In genomic region chrX:6330369-6330949, dm6 we compare ENCODE assay signal across 1 fruit fly cellular context.
TF ChIP-seq lines count a peak whose summit lies in the region.

Gene CG42240 (plus strand): TSS chrX:6330842.

TF ChIP-seq in whole organism, embryonic, 481 proteins besides CTCF, POLR2A, EP300 and RAD21 (continued from another document):
- TF ChIP-seq chinmo (GFP tag; IDR thresholded peaks at IDR 0.05; lab: Robert Waterston, UW; ENCODE audit: partially characterized antibody) (0 out of 4 replicates have a peak, but pooled peaks have one; percentile 35), pros (GFP tag; optimal IDR thresholded peaks at IDR 0.05; lab: Kevin White, UChicago) (no peak), mam (GFP tag; optimal IDR thresholded peaks at IDR 0.05; lab: Kevin White, UChicago) (peak; percentile 71), Hmx (GFP tag; optimal IDR thresholded peaks at IDR 0.05; lab: Kevin White, UChicago) (peak; percentile 62), CG1602 (GFP tag; optimal IDR thresholded peaks at IDR 0.05; lab: Kevin White, UChicago) (peak; percentile 89), CG15479 (GFP tag; optimal IDR thresholded peaks at IDR 0.05; lab: Kevin White, UChicago) (no peak), CG14667 (GFP tag; IDR thresholded peaks at IDR 0.05; lab: Robert Waterston, UW) (peak; percentile 67; the same call in 1 of the 2 replicates), Fer1 (GFP tag; optimal IDR thresholded peaks at IDR 0.05; lab: Kevin White, UChicago) (peak; percentile 93), Fer3 (tag; optimal IDR thresholded peaks at IDR 0.05; lab: Kevin White, UChicago) (peak; percentile 79), E2f1 (GFP tag; IDR thresholded peaks at IDR 0.05; lab: Robert Waterston, UW) (peak; percentile 76), tup (GFP tag; optimal IDR thresholded peaks at IDR 0.05; lab: Kevin White, UChicago) (peak; percentile 58), CG12219 (GFP tag; optimal IDR thresholded peaks at IDR 0.05; lab: Kevin White, UChicago) (peak; percentile 90), B-H1 (GFP tag; IDR thresholded peaks at IDR 0.05; lab: Robert Waterston, UW) (peak; percentile 62), fru (optimal IDR thresholded peaks at IDR 0.05; lab: Kevin White, UChicago) (no peak), Sox100B (GFP tag; optimal IDR thresholded peaks at IDR 0.05; lab: Kevin White, UChicago) (peak; percentile 97), CG4707 (GFP tag; optimal IDR thresholded peaks at IDR 0.05; lab: Kevin White, UChicago) (peak; percentile 57), fd102C (GFP tag; optimal IDR thresholded peaks at IDR 0.05; lab: Kevin White, UChicago) (peak; percentile 46), Ssrp (tag; optimal IDR thresholded peaks at IDR 0.05; lab: Kevin White, UChicago) (peak; percentile 89), kah (GFP tag; optimal IDR thresholded peaks at IDR 0.05; lab: Kevin White, UChicago) (peak; percentile 81), eve (GFP tag; optimal IDR thresholded peaks at IDR 0.05; lab: Kevin White, UChicago) (peak in 1 of 2 experiments; percentile 99), CG30020 (tag; optimal IDR thresholded peaks at IDR 0.05; lab: Kevin White, UChicago) (peak; percentile 71), Rx (GFP tag; IDR thresholded peaks at IDR 0.05; lab: Robert Waterston, UW) (peak; percentile 52; the same call in 1 of the 2 replicates), hkb (optimal IDR thresholded peaks at IDR 0.05; lab: Kevin White, UChicago) (no peak), hkb (GFP tag; IDR thresholded peaks at IDR 0.05; lab: Robert Waterston, UW) (peak; percentile 91), gce (GFP tag; IDR thresholded peaks at IDR 0.05; lab: Robert Waterston, UW) (0 out of 3 replicates have a peak, but pooled peaks have one; percentile 10), CG7271 (tag; optimal IDR thresholded peaks at IDR 0.05; lab: Kevin White, UChicago) (no peak), crc (GFP tag; optimal IDR thresholded peaks at IDR 0.05; lab: Kevin White, UChicago) (peak; percentile 41), Ets97D (GFP tag; optimal IDR thresholded peaks at IDR 0.05; lab: Kevin White, UChicago) (peak; percentile 51), zfh2 (GFP tag; optimal IDR thresholded peaks at IDR 0.05; lab: Kevin White, UChicago) (peak; percentile 46), dati (GFP tag; IDR thresholded peaks at IDR 0.05; lab: Robert Waterston, UW) (no peak; the same call in 1 of the 2 replicates), klu (GFP tag; IDR thresholded peaks at IDR 0.05; lab: Robert Waterston, UW) (peak; percentile 75), Asciz (GFP tag; optimal IDR thresholded peaks at IDR 0.05; lab: Kevin White, UChicago) (peak; percentile 92), trh (GFP tag; optimal IDR thresholded peaks at IDR 0.05; lab: Kevin White, UChicago) (peak; percentile 61), sd (tag; optimal IDR thresholded peaks at IDR 0.05; lab: Kevin White, UChicago) (no peak), run (tag; optimal IDR thresholded peaks at IDR 0.05; lab: Kevin White, UChicago) (peak; percentile 84), zfh1 (GFP tag; IDR thresholded peaks at IDR 0.05; lab: Robert Waterston, UW) (peak; percentile 45; the same call in 2 of the 3 replicates), scrt (GFP tag; optimal IDR thresholded peaks at IDR 0.05; lab: Kevin White, UChicago) (peak; percentile 83), nom (GFP tag; optimal IDR thresholded peaks at IDR 0.05; lab: Kevin White, UChicago) (peak; percentile 83), CG8281 (tag; optimal IDR thresholded peaks at IDR 0.05; lab: Kevin White, UChicago) (peak; percentile 76), CG30403 (GFP tag; optimal IDR thresholded peaks at IDR 0.05; lab: Kevin White, UChicago) (peak; percentile 96), CG33557 (GFP tag; optimal IDR thresholded peaks at IDR 0.05; lab: Kevin White, UChicago) (peak; percentile 71), CG34376 (GFP tag; optimal IDR thresholded peaks at IDR 0.05; lab: Kevin White, UChicago) (peak; percentile 87), chn (GFP tag; optimal IDR thresholded peaks at IDR 0.05; lab: Kevin White, UChicago) (peak; percentile 88), jumu (GFP tag; optimal IDR thresholded peaks at IDR 0.05; lab: Kevin White, UChicago) (peak; percentile 63), CG32772 (GFP tag; IDR thresholded peaks at IDR 0.05; lab: Robert Waterston, UW) (peak; percentile 78), sima (GFP tag; optimal IDR thresholded peaks at IDR 0.05; lab: Kevin White, UChicago) (peak; percentile 16)
